Worm (Caenorhabditis elegans) whole organism, mixed stage, embryonic: Measurements from ENCODE around the gene gar-1.

Experiments used
- blmp-1 ChIP-seq: fragments of 150-350 bp; optimal IDR thresholded peaks from 2 replicates; lab custom pipeline; 2014; ENCODE audit warnings: missing biosample characterization, missing genetic modification characterization
- mab-5 ChIP-seq: fragments of 150-350 bp; optimal IDR thresholded peaks from 2 replicates; lab custom pipeline; 2014; ENCODE audit warnings: missing biosample characterization, missing genetic modification characterization
- pha-4 ChIP-seq: fragments of 150-350 bp; optimal IDR thresholded peaks from 2 replicates; lab custom pipeline; 2018; ENCODE audit warnings: missing biosample characterization, missing genetic modification reagents, missing genetic modification characterization
- snpc-4 ChIP-seq: fragments of 150-350 bp; optimal IDR thresholded peaks from 2 replicates; lab custom pipeline; 2014; ENCODE audit warnings: missing biosample characterization, missing genetic modification characterization

DNA sequence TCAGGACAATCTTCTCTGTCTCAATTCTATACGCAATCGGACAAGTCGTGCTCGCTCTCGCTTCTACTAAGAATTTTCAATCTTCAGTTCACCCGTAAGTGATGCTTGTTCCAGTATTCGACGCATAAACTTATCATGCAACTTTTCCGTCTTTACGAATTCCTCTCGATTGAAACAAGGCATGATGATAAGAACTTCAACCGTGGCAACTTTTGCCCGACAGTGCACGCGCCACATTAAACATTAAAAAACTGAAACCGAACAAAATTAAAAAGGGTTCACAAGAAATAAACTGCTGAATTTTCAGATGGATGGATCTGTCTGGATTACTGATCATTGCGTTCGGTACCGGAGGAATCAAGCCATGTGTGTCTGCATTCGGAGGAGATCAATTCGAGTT is 26.2 kb downstream of the gar-1 start:
- TF ChIP-seq pha-4 (tag; lab: Kevin White, UChicago): no peak
- no peak for TF ChIP-seq mab-5 (tag; lab: Kevin White, UChicago)
- TF ChIP-seq blmp-1 (tag; lab: Kevin White, UChicago): no peak
- TF ChIP-seq snpc-4 (tag; lab: Kevin White, UChicago): no peak
